Worm (Caenorhabditis elegans) whole organism, late embryonic: ENCODE data around the gene ceh-14.
A peak's percentile ranks its signal among the peaks of the same experiment; 100 is the strongest.

Experiments used
- C08G9.2 ChIP-seq: sonication (generic microtip); optimal IDR thresholded peaks from 2 replicates; lab custom pipeline; 2016; ENCODE audit warnings: mild to moderate bottlenecking, missing genetic modification characterization, moderate library complexity, missing compliant biosample characterization
- ama-1 ChIP-seq: fragments of 150-350 bp; optimal IDR thresholded peaks from 2 replicates; lab custom pipeline; 2014
- ceh-18 ChIP-seq: sonication (generic microtip); optimal IDR thresholded peaks from 2 replicates; lab custom pipeline; 2016; ENCODE audit warnings: missing genetic modification characterization, missing compliant biosample characterization
- che-1 ChIP-seq: sonication (generic microtip); optimal IDR thresholded peaks from 2 replicates; lab custom pipeline; 2016; ENCODE audit warnings: mild to moderate bottlenecking, missing genetic modification characterization, missing compliant biosample characterization
- ets-4 ChIP-seq: sonication (generic microtip); optimal IDR thresholded peaks from 2 replicates; lab custom pipeline; 2016; ENCODE audit warnings: missing genetic modification characterization, missing compliant biosample characterization
- fkh-10 ChIP-seq: fragments of 150-350 bp; optimal IDR thresholded peaks from 2 replicates; lab custom pipeline; 2014; ENCODE audit warnings: missing biosample characterization, missing genetic modification reagents, missing genetic modification characterization
- hlh-13 ChIP-seq: fragments of 200-800 bp; sonication (Bioruptor generic); optimal IDR thresholded peaks from 2 replicates; lab custom pipeline; 2018; ENCODE audit warnings: mild to moderate bottlenecking, missing genetic modification characterization, missing compliant biosample characterization
- pha-4 ChIP-seq: fragments of 150-350 bp; optimal IDR thresholded peaks from 2 replicates; lab custom pipeline; 2018; ENCODE audit warnings: missing biosample characterization, missing genetic modification reagents, missing genetic modification characterization
- tbx-2 ChIP-seq: sonication (generic microtip); optimal IDR thresholded peaks from 2 replicates; lab custom pipeline; 2016; ENCODE audit warnings: missing genetic modification characterization, missing compliant biosample characterization
- tbx-7 ChIP-seq: sonication (generic microtip); optimal IDR thresholded peaks from 2 replicates; lab custom pipeline; 2016; ENCODE audit warnings: missing genotype, missing genetic modification characterization, missing compliant biosample characterization
- unc-55 ChIP-seq: sonication (generic microtip); optimal IDR thresholded peaks from 2 replicates; lab custom pipeline; 2017; ENCODE audit warnings: missing biosample characterization, missing genetic modification reagents, missing genetic modification characterization
- ztf-16 ChIP-seq: sonication (generic microtip); optimal IDR thresholded peaks from 2 replicates; lab custom pipeline; 2017; ENCODE audit warnings: missing genetic modification characterization, missing compliant biosample characterization

DNA sequence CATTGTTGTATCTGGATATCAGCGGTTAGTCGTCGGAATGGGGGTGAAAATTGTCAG, 40.9 kb upstream of the ceh-14 start, which contains the start of the genes unc-98 and F08C6.18:
- TF ChIP-seq hlh-13 (peak; percentile 10), unc-55 (no peak), ama-1 (no peak), ztf-16 (no peak), che-1 (tag; lab: Kevin White, UChicago) (no peak), pha-4 (tag; lab: Kevin White, UChicago) (no peak), ceh-18 (no peak), tbx-7 (tag; lab: Kevin White, UChicago) (no peak), ets-4 (tag; lab: Kevin White, UChicago) (no peak), C08G9.2 (no peak), fkh-10 (no peak), tbx-2 (tag; lab: Kevin White, UChicago) (no peak)
